Fruit fly (Drosophila melanogaster): ENCODE results near the gene UBL3.

dm6 chrX:15804790-15805189 is 48.2 kb downstream of the UBL3 start:
- peak; percentile 38; the same call in 1 of the 2 replicates for TF ChIP-seq Ets98B (GFP tag; IDR thresholded peaks at IDR 0.05)
- no peak for TF ChIP-seq EcR (GFP tag; optimal IDR thresholded peaks at IDR 0.05)
- no peak for TF ChIP-seq CG13204 (GFP tag; optimal IDR thresholded peaks at IDR 0.05)
- no peak for TF ChIP-seq CG34367 (tag; optimal IDR thresholded peaks at IDR 0.05)
- 0 out of 2 replicates have a peak, but pooled peaks have one; percentile 18 for TF ChIP-seq CG12605 (GFP tag; IDR thresholded peaks at IDR 0.05)
- no peak for TF ChIP-seq CG10348 (GFP tag; IDR thresholded peaks at IDR 0.05)
- no peak for TF ChIP-seq rn (GFP tag; IDR thresholded peaks at IDR 0.05)
- TF ChIP-seq fd96Ca (GFP tag; IDR thresholded peaks at IDR 0.05) = 0 out of 3 replicates have a peak, but pooled peaks have one; percentile 47
- peak; percentile 18 for TF ChIP-seq CG8301 (tag; optimal IDR thresholded peaks at IDR 0.05)
- peak; percentile 22 for TF ChIP-seq CG17806 (tag; optimal IDR thresholded peaks at IDR 0.05)
- no peak for TF ChIP-seq Snoo (tag; optimal IDR thresholded peaks at IDR 0.05)
- peak; percentile 17 for TF ChIP-seq CG15710 (tag; optimal IDR thresholded peaks at IDR 0.05)
- TF ChIP-seq Pif1B (GFP tag; optimal IDR thresholded peaks at IDR 0.05) = no peak
- no peak for TF ChIP-seq D1 (tag; optimal IDR thresholded peaks at IDR 0.05)
